Fruit fly (Drosophila melanogaster) whole organism, embryonic: ENCODE data around the gene CG15803.

ENCODE experiments used
- Antp ChIP-seq: fragments of 200-800 bp; sonication (Bioruptor generic); optimal IDR thresholded peaks from 3 replicates; lab custom pipeline; 2016; ENCODE audit warnings: missing biosample characterization, missing genetic modification characterization
- CG11085 ChIP-seq: fragments of 200-800 bp; sonication (Bioruptor generic); IDR thresholded peaks from 2 replicates; pipeline ENCODE4 v1.3.6; 2022; ENCODE audit warnings: missing biosample characterization, missing genetic modification characterization
- CG11504 ChIP-seq: fragments of 200-800 bp; sonication (Bioruptor generic); optimal IDR thresholded peaks from 3 replicates; lab custom pipeline; 2019; ENCODE audit warnings: missing biosample characterization, mild to moderate bottlenecking, missing genetic modification characterization, moderate library complexity
- CG12236 ChIP-seq: fragments of 200-800 bp; sonication (Bioruptor generic); optimal IDR thresholded peaks from 2 replicates; lab custom pipeline; 2016; ENCODE audit warnings: missing biosample characterization, missing genetic modification characterization
- CG1233 ChIP-seq: fragments of 200-800 bp; sonication (Bioruptor generic); optimal IDR thresholded peaks from 4 replicates; lab custom pipeline; 2018; ENCODE audit warnings: missing biosample characterization, mild to moderate bottlenecking, missing genetic modification characterization
- CG12769 ChIP-seq: fragments of 200-800 bp; sonication (Bioruptor generic); optimal IDR thresholded peaks from 2 replicates; lab custom pipeline; 2019; ENCODE audit warnings: missing biosample characterization, mild to moderate bottlenecking, missing genetic modification characterization, moderate library complexity
- CG12942 ChIP-seq: fragments of 200-800 bp; sonication (Bioruptor generic); optimal IDR thresholded peaks from 3 replicates; lab custom pipeline; 2016; ENCODE audit warnings: missing biosample characterization, missing genetic modification characterization
- CG13123 ChIP-seq: fragments of 200-800 bp; sonication (Bioruptor generic); optimal IDR thresholded peaks from 2 replicates; lab custom pipeline; 2016; ENCODE audit warnings: missing biosample characterization, missing genetic modification characterization
- CG13624 ChIP-seq: fragments of 200-800 bp; sonication (Bioruptor generic); optimal IDR thresholded peaks from 2 replicates; lab custom pipeline; 2016; ENCODE audit warnings: missing biosample characterization, missing genetic modification characterization
- CG2120 ChIP-seq: fragments of 200-800 bp; sonication (Bioruptor generic); optimal IDR thresholded peaks from 3 replicates; lab custom pipeline; 2016; ENCODE audit warnings: missing biosample characterization, missing genetic modification characterization
- CG2678 ChIP-seq: fragments of 200-800 bp; sonication (Bioruptor generic); optimal IDR thresholded peaks from 3 replicates; lab custom pipeline; 2019; ENCODE audit warnings: missing biosample characterization, mild to moderate bottlenecking, missing genetic modification characterization, moderate library complexity
- CG3065 ChIP-seq: fragments of 200-800 bp; sonication (Bioruptor generic); optimal IDR thresholded peaks from 2 replicates; lab custom pipeline; 2016; ENCODE audit warnings: missing biosample characterization, missing genetic modification characterization
- CG32767 ChIP-seq: fragments of 200-800 bp; sonication (Bioruptor generic); IDR thresholded peaks from 2 replicates; pipeline ENCODE4 v1.3.6; 2022; ENCODE audit warnings: missing biosample characterization, missing genetic modification characterization
- CG4360 ChIP-seq: fragments of 200-800 bp; sonication (Bioruptor generic); IDR thresholded peaks from 2 replicates; pipeline ENCODE4 v1.3.6; 2022; ENCODE audit warnings: missing biosample characterization, missing genetic modification characterization
- CG6254 ChIP-seq: fragments of 200-800 bp; sonication (Bioruptor generic); optimal IDR thresholded peaks from 3 replicates; lab custom pipeline; 2017; ENCODE audit warnings: mild to moderate bottlenecking, missing biosample characterization, missing genetic modification reagents, missing genetic modification characterization
- CG7271 ChIP-seq: fragments of 200-800 bp; sonication (Bioruptor generic); optimal IDR thresholded peaks from 2 replicates; lab custom pipeline; 2018; ENCODE audit warnings: missing biosample characterization, mild to moderate bottlenecking, missing genetic modification characterization, moderate library complexity
- CG7357 ChIP-seq: fragments of 200-800 bp; sonication (Bioruptor generic); IDR thresholded peaks from 3 replicates; pipeline ENCODE4 v1.3.6; 2022; ENCODE audit warnings: missing biosample characterization, missing genetic modification characterization
- CG9215 ChIP-seq: fragments of 200-800 bp; sonication (Bioruptor generic); IDR thresholded peaks from 2 replicates; pipeline ENCODE4 v1.3.6; 2022; ENCODE audit warnings: missing biosample characterization, missing genetic modification characterization
- CG9817 ChIP-seq: fragments of 200-800 bp; sonication (Bioruptor generic); optimal IDR thresholded peaks from 2 replicates; lab custom pipeline; 2018; ENCODE audit warnings: missing biosample characterization, mild to moderate bottlenecking, missing genetic modification characterization, moderate library complexity
- CoRest ChIP-seq: fragments of 200-800 bp; sonication (Bioruptor generic); optimal IDR thresholded peaks from 3 replicates; lab custom pipeline; 2018; ENCODE audit warnings: missing biosample characterization, mild to moderate bottlenecking, missing genetic modification characterization, moderate library complexity
- Dad ChIP-seq: fragments of 200-800 bp; sonication (Bioruptor generic); optimal IDR thresholded peaks from 3 replicates; lab custom pipeline; 2016; ENCODE audit warnings: missing biosample characterization, missing genetic modification characterization
- Dfd ChIP-seq, 2 experiments: fragments of >200 bp; optimal IDR thresholded peaks; 2 replicates each; lab custom pipeline; 2017; ENCODE audit warnings: missing biosample characterization in 2 of 2, missing genetic modification characterization in 2 of 2
- Dp ChIP-seq: fragments of 200-800 bp; sonication (Bioruptor generic); optimal IDR thresholded peaks from 2 replicates; lab custom pipeline; 2018; ENCODE audit warnings: missing biosample characterization, mild to moderate bottlenecking, missing genetic modification characterization, moderate library complexity
- GATAe ChIP-seq: fragments of 200-800 bp; sonication (Bioruptor generic); conservative IDR thresholded peaks from 2 replicates; pipeline ENCODE4 v1.3.6; 2022; ENCODE audit warnings: missing biosample characterization, missing genetic modification characterization
- HLH4C ChIP-seq: fragments of 200-800 bp; sonication (Bioruptor generic); IDR thresholded peaks from 3 replicates; pipeline ENCODE4 v1.3.6; 2022; ENCODE audit warnings: missing biosample characterization, missing genetic modification characterization; ENCODE audit not compliant: partially characterized antibody
- Hand ChIP-seq: fragments of 200-800 bp; sonication (Bioruptor generic); optimal IDR thresholded peaks from 2 replicates; lab custom pipeline; 2017; ENCODE audit warnings: mild to moderate bottlenecking, missing biosample characterization, missing genetic modification reagents, missing genetic modification characterization
- HmgD ChIP-seq: fragments of 200-800 bp; sonication (Bioruptor generic); optimal IDR thresholded peaks from 3 replicates; lab custom pipeline; 2016; ENCODE audit warnings: missing biosample characterization, missing genetic modification characterization
- Hmx ChIP-seq: fragments of 200-800 bp; sonication (Bioruptor generic); optimal IDR thresholded peaks from 2 replicates; lab custom pipeline; 2016; ENCODE audit warnings: missing biosample characterization, missing genetic modification characterization
- Hr3 ChIP-seq: fragments of 200-800 bp; sonication (Bioruptor generic); optimal IDR thresholded peaks from 3 replicates; lab custom pipeline; 2016; ENCODE audit warnings: missing biosample characterization, missing genetic modification characterization
- Jarid2 ChIP-seq: fragments of 200-800 bp; sonication (Bioruptor generic); optimal IDR thresholded peaks from 3 replicates; lab custom pipeline; 2017; ENCODE audit warnings: mild to moderate bottlenecking, missing biosample characterization, missing genetic modification reagents, missing genetic modification characterization
- Max ChIP-seq: fragments of 200-800 bp; sonication (Bioruptor generic); optimal IDR thresholded peaks from 2 replicates; lab custom pipeline; 2016; ENCODE audit warnings: missing biosample characterization, mild to moderate bottlenecking, missing genetic modification characterization
- Myb ChIP-seq: fragments of 200-800 bp; sonication (Bioruptor generic); optimal IDR thresholded peaks from 2 replicates; lab custom pipeline; 2016; ENCODE audit warnings: missing biosample characterization, missing genetic modification characterization
- NFAT ChIP-seq: fragments of 200-800 bp; sonication (Bioruptor generic); IDR thresholded peaks from 2 replicates; pipeline ENCODE4 v1.3.6; 2022; ENCODE audit warnings: missing biosample characterization, missing genetic modification characterization
- Neu2 ChIP-seq: fragments of 200-800 bp; sonication (Bioruptor generic); optimal IDR thresholded peaks from 3 replicates; lab custom pipeline; 2016; ENCODE audit warnings: missing biosample characterization, missing genetic modification characterization, borderline replicate concordance
- Nf-YB ChIP-seq: fragments of 200-800 bp; sonication (Bioruptor generic); optimal IDR thresholded peaks from 3 replicates; lab custom pipeline; 2019; ENCODE audit warnings: missing biosample characterization, mild to moderate bottlenecking, missing genetic modification characterization, moderate library complexity
- Nf-YC ChIP-seq: fragments of 200-800 bp; optimal IDR thresholded peaks from 3 replicates; lab custom pipeline; 2019; ENCODE audit warnings: missing biosample characterization, mild to moderate bottlenecking, missing genetic modification characterization, moderate library complexity
- Rfx ChIP-seq: fragments of 200-800 bp; sonication (Bioruptor generic); IDR thresholded peaks from 2 replicates; pipeline ENCODE4 v1.3.6; 2022; ENCODE audit warnings: missing biosample characterization, missing genetic modification characterization
- Sry-β ChIP-seq: fragments of 200-800 bp; sonication (Bioruptor generic); optimal IDR thresholded peaks from 2 replicates; lab custom pipeline; 2018; ENCODE audit warnings: missing biosample characterization, mild to moderate bottlenecking, missing genetic modification characterization, moderate library complexity
- Sry-δ ChIP-seq: fragments of 200-800 bp; sonication (Bioruptor generic); optimal IDR thresholded peaks from 2 replicates; lab custom pipeline; 2016; ENCODE audit warnings: missing biosample characterization, missing genetic modification characterization
- Stat92E ChIP-seq, 3 experiments: fragments of >200 bp in 2 of 3; fragments of 200-800 bp in 1 of 3; sonication (Bioruptor generic) in 1 of 3; optimal IDR thresholded peaks; 2 replicates each; lab custom pipeline; 2017 to 2019; ENCODE audit warnings: missing biosample characterization in 3 of 3, missing genetic modification characterization in 3 of 3, mild to moderate bottlenecking in 1 of 3, moderate library complexity in 1 of 3
- br ChIP-seq: fragments of >200 bp; optimal IDR thresholded peaks from 2 replicates; lab custom pipeline; 2017
- crol ChIP-seq: fragments of 200-800 bp; sonication (Bioruptor generic); IDR thresholded peaks from 2 replicates; pipeline ENCODE4 v1.3.6; 2022; ENCODE audit warnings: missing biosample characterization, missing genetic modification characterization
- mld ChIP-seq: fragments of 200-800 bp; sonication (Bioruptor generic); IDR thresholded peaks from 3 replicates; pipeline ENCODE4 v1.3.6; 2022; ENCODE audit warnings: missing biosample characterization, missing genetic modification characterization; ENCODE audit not compliant: partially characterized antibody
- oc ChIP-seq: fragments of 200-800 bp; sonication (Bioruptor generic); optimal IDR thresholded peaks from 2 replicates; lab custom pipeline; 2018; ENCODE audit warnings: missing biosample characterization, mild to moderate bottlenecking, missing genetic modification characterization, moderate library complexity
- prd ChIP-seq, 3 experiments: fragments of >200 bp in 2 of 3; fragments of 200-800 bp in 1 of 3; sonication (Bioruptor generic) in 1 of 3; optimal IDR thresholded peaks in 2 of 3; IDR thresholded peaks in 1 of 3; 2 replicates in 2 of 3; 3 replicates in 1 of 3; pipeline versions ENCODE4 v1.3.6 to Lab custom; 2017 to 2022; ENCODE audit warnings: missing biosample characterization in 1 of 3, missing genetic modification characterization in 1 of 3
- sd ChIP-seq: fragments of 200-800 bp; sonication (Bioruptor generic); optimal IDR thresholded peaks from 3 replicates; lab custom pipeline; 2018; ENCODE audit warnings: missing biosample characterization, mild to moderate bottlenecking, missing genetic modification characterization, moderate library complexity
- seq ChIP-seq: fragments of 200-800 bp; sonication (Bioruptor generic); IDR thresholded peaks from 2 replicates; pipeline ENCODE4 v1.3.6; 2022; ENCODE audit warnings: missing biosample characterization, missing genetic modification characterization
- sob ChIP-seq: fragments of 200-800 bp; sonication (Bioruptor generic); IDR thresholded peaks from 2 replicates; pipeline ENCODE4 v1.3.6; 2022; ENCODE audit warnings: missing biosample characterization, missing genetic modification characterization
- tna ChIP-seq: fragments of 200-800 bp; sonication (Bioruptor generic); IDR thresholded peaks from 2 replicates; pipeline ENCODE4 v1.3.6; 2022; ENCODE audit warnings: missing biosample characterization, missing genetic modification characterization; ENCODE audit not compliant: partially characterized antibody
- yki ChIP-seq: fragments of >200 bp; optimal IDR thresholded peaks from 3 replicates; lab custom pipeline; 2018
- zf30C ChIP-seq: fragments of 200-800 bp; sonication (Bioruptor generic); optimal IDR thresholded peaks from 3 replicates; lab custom pipeline; 2018; ENCODE audit warnings: missing biosample characterization, mild to moderate bottlenecking, missing genetic modification characterization

Gene CG15803

dm6 chr3R:18371346-18371745 is 10.8 kb upstream of the CG15803 start (continued):
- no peak for TF ChIP-seq Dad (GFP tag; lab: Kevin White, UChicago)
- TF ChIP-seq Hmx = no peak
- TF ChIP-seq Sry-β (GFP tag; lab: Kevin White, UChicago) = no peak
- TF ChIP-seq prd (optimal IDR thresholded peaks at IDR 0.05; lab: Kevin White, UChicago) = no peak
- peak; percentile 41; the same call in 1 of the 3 replicates for TF ChIP-seq prd (GFP tag; IDR thresholded peaks at IDR 0.05; lab: Robert Waterston, UW)
- no peak; the same call in 1 of the 2 replicates for TF ChIP-seq CG9215
- peak; percentile 53; the same call in 1 of the 2 replicates for TF ChIP-seq CG32767 (GFP tag; lab: Robert Waterston, UW)
- TF ChIP-seq HLH4C (GFP tag; lab: Robert Waterston, UW) = no peak
- TF ChIP-seq CG12942 = no peak
- no peak for TF ChIP-seq NFAT (GFP tag; lab: Robert Waterston, UW)
- no peak for TF ChIP-seq CG13624 (GFP tag; lab: Kevin White, UChicago)
- TF ChIP-seq CG7271 (tag; lab: Kevin White, UChicago) = no peak
- no peak for TF ChIP-seq Antp (GFP tag; lab: Kevin White, UChicago)
- no peak for TF ChIP-seq tna (GFP tag; lab: Robert Waterston, UW)
- no peak for TF ChIP-seq CG2120 (GFP tag; lab: Kevin White, UChicago)
- no peak for TF ChIP-seq Sry-δ (GFP tag; lab: Kevin White, UChicago)
- no peak for TF ChIP-seq sd (tag; lab: Kevin White, UChicago)
- no peak for TF ChIP-seq CG1233 (GFP tag; lab: Kevin White, UChicago)
- TF ChIP-seq Rfx (GFP tag; lab: Robert Waterston, UW) = peak; percentile 62; the same call in 1 of the 2 replicates
- TF ChIP-seq HmgD (GFP tag; lab: Kevin White, UChicago) = no peak
- no peak for TF ChIP-seq br (lab: Kevin White, UChicago)
- no peak for TF ChIP-seq CG11085
- no peak for TF ChIP-seq zf30C (GFP tag; lab: Kevin White, UChicago)
- no peak for TF ChIP-seq CG2678 (tag; lab: Kevin White, UChicago)
- TF ChIP-seq CoRest (tag; lab: Kevin White, UChicago) = no peak
- TF ChIP-seq GATAe (GFP tag; lab: Robert Waterston, UW) = no peak
- no peak for TF ChIP-seq CG11504 (tag; lab: Kevin White, UChicago)
- TF ChIP-seq CG3065 (GFP tag; lab: Kevin White, UChicago) = no peak
- TF ChIP-seq Stat92E (GFP tag; optimal IDR thresholded peaks at IDR 0.05; lab: Kevin White, UChicago) = no peak
- peak; percentile 84 for TF ChIP-seq Nf-YC (tag; lab: Kevin White, UChicago)
- no peak for TF ChIP-seq Dp (GFP tag; lab: Kevin White, UChicago)
- TF ChIP-seq CG7357 (GFP tag; lab: Robert Waterston, UW) = no peak
- TF ChIP-seq CG13123 (GFP tag; lab: Kevin White, UChicago) = no peak
- TF ChIP-seq, all 482 proteins: peak for 41

- TF ChIP-seq Nf-YC (tag; lab: Kevin White, UChicago) (peak; percentile 76), oc (tag; lab: Kevin White, UChicago) (no peak), CG6254 (GFP tag; lab: Kevin White, UChicago) (no peak), Myb (GFP tag; lab: Kevin White, UChicago) (no peak), Nf-YB (GFP tag; lab: Kevin White, UChicago) (peak; percentile 52), CG12942 (no peak), CG12236 (no peak), Hr3 (GFP tag; lab: Kevin White, UChicago) (no peak), crol (0 out of 2 replicates have a peak, but pooled peaks have one; percentile 49), Max (GFP tag; lab: Kevin White, UChicago) (no peak), CG9817 (tag; lab: Kevin White, UChicago) (no peak), Jarid2 (GFP tag; lab: Kevin White, UChicago) (no peak), CG12769 (no peak), Dfd (GFP tag; optimal IDR thresholded peaks at IDR 0.05; lab: Kevin White, UChicago) (no peak), mld (no peak), yki (lab: Kevin White, UChicago) (no peak), seq (GFP tag; lab: Robert Waterston, UW) (peak; percentile 40; the same call in 1 of the 2 replicates), Hand (GFP tag; lab: Kevin White, UChicago) (no peak), CG4360 (GFP tag; lab: Robert Waterston, UW) (0 out of 2 replicates have a peak, but pooled peaks have one; percentile 40), sob (GFP tag; lab: Robert Waterston, UW) (no peak), Neu2 (no peak)
These were observed 8.1 kb upstream of the CG15803 start for dm6 chr3R:18368595-18368994.
